Worm (Caenorhabditis elegans): ENCODE measurements around the gene pals-17.
"Not testable (repeated sequence)": the region's sequence is repeated elsewhere in the genome, so short reads cannot be mapped to it uniquely, and the experiment has no call there.

pals-17 gene

ce11 chrIII:1374355-1374807 is 17.3 kb downstream of the pals-17 start, which contains the start of gene Y82E9BR.20:
Gene Y82E9BR.20, plus strand, starts transcription at chrIII:1374405.
- TF ChIP-seq hlh-13 (GFP tag; optimal IDR thresholded peaks at IDR 0.05) = no peak
- TF ChIP-seq ceh-22 (tag; optimal IDR thresholded peaks at IDR 0.05) = no peak
- TF ChIP-seq eyg-1 (tag; optimal IDR thresholded peaks at IDR 0.05) = no peak
- TF ChIP-seq elt-2 (tag; optimal IDR thresholded peaks at IDR 0.05) = no peak
- TF ChIP-seq lim-6 (tag; optimal IDR thresholded peaks at IDR 0.05) = no peak

DNA sequence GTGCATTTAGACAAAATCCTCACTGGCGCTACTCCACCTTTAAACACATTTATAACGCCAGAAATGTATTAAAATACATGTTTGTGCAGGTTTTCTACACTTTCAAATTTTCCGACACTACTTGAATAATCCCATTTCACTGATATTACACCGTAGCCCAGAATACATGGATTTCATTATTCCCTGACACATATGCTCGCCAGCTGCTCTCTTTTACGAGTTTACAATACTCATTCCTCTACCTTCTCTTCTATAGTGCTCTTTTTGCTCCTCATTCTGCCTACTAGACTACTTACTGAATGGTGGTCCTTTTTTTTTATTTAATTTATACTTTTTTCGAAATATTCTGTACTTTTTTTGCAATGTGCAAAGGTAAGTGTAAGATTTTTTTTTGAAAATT is 19.1 kb downstream of the pals-17 start:
- no peak for TF ChIP-seq unc-86 (tag; optimal IDR thresholded peaks at IDR 0.05)
- no peak for TF ChIP-seq ceh-9 (tag; optimal IDR thresholded peaks at IDR 0.05)
- peak; percentile 69 for TF ChIP-seq hlh-8 (tag; optimal IDR thresholded peaks at IDR 0.05)

- no peak for TF ChIP-seq tbx-2 (tag; optimal IDR thresholded peaks at IDR 0.05)
- TF ChIP-seq sox-2 (GFP tag; IDR thresholded peaks at IDR 0.05) = no peak
- TF ChIP-seq ceh-34 (tag; optimal IDR thresholded peaks at IDR 0.05) = no peak
- no peak for TF ChIP-seq ceh-14 (tag; optimal IDR thresholded peaks at IDR 0.05)
- no peak for TF ChIP-seq nhr-232 (tag; optimal IDR thresholded peaks at IDR 0.05)
- TF ChIP-seq ceh-2 (tag; optimal IDR thresholded peaks at IDR 0.05) = no peak
- TF ChIP-seq unc-42 (tag; optimal IDR thresholded peaks at IDR 0.05) = no peak
- no peak for TF ChIP-seq dve-1 (tag; optimal IDR thresholded peaks at IDR 0.05)
- TF ChIP-seq npax-4 (tag; optimal IDR thresholded peaks at IDR 0.05) = no peak
- TF ChIP-seq sdc-2 (tag; optimal IDR thresholded peaks at IDR 0.05) = no peak
- TF ChIP-seq elt-2 (tag; optimal IDR thresholded peaks at IDR 0.05) = no peak
Measured at ce11 chrIII:1359669-1360068, 32.0 kb downstream of the pals-17 start, which contains the start of gene Y82E9BR.9. Gene Y82E9BR.9, minus strand, starts transcription at chrIII:1359769.

DNA sequence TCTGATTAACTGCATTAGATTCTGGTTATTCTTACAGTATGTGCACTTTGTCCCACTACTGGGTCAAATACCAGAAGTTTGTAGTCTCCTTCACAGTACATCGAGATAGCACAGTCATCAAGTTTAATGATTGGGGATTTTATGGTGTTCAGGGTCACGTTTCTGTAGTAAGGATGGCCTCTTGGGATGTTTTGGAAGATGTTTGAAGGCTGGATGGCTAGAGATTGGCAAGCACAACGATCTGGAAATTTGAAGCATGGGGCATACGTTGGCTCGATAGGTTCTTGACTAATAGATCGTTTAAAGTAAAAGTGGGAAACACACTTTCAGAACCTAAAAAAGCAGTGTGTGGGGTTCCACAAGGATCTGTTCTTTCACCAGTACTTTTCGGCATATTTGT is 33.7 kb downstream of the pals-17 start, which contains the start of gene Y82E9BR.8:
TSS of gene Y82E9BR.8 (minus strand) at position 101 of the 400 bp plus-strand sequence.
- TF ChIP-seq unc-42, Y22D7AL.16, fkh-6 (tag; optimal IDR thresholded peaks at IDR 0.05): not testable (repeated sequence)

- TF ChIP-seq ref-2 (tag; optimal IDR thresholded peaks at IDR 0.05) = no peak
- no peak for TF ChIP-seq hlh-30 (tag; optimal IDR thresholded peaks at IDR 0.05; ENCODE audit: insufficient read depth)
- TF ChIP-seq nhr-11 (tag; optimal IDR thresholded peaks at IDR 0.05) = no peak
- no peak for TF ChIP-seq ceh-14 (tag; optimal IDR thresholded peaks at IDR 0.05)
- TF ChIP-seq F13H6.1 (tag; optimal IDR thresholded peaks at IDR 0.05) = no peak
- TF ChIP-seq ceh-24 (tag; optimal IDR thresholded peaks at IDR 0.05) = no peak
- TF ChIP-seq pha-4 (tag; optimal IDR thresholded peaks at IDR 0.05) = no peak
- no peak for TF ChIP-seq dmd-4 (tag; optimal IDR thresholded peaks at IDR 0.05; ENCODE audit: borderline replicate concordance)
- TF ChIP-seq K09A11.1 (tag; optimal IDR thresholded peaks at IDR 0.05; ENCODE audit: insufficient read depth) = no peak
Measured at ce11 chrIII:1355320-1355719, 36.3 kb downstream of the pals-17 start, which contains the start of gene Y82E9BL.1. Gene Y82E9BL.1, minus strand, starts transcription at chrIII:1355420.

ce11 chrIII:1354523-1354922 is 37.1 kb downstream of the pals-17 start:
- TF ChIP-seq ceh-18 (tag; optimal IDR thresholded peaks at IDR 0.05) (no peak), fax-1 (tag; optimal IDR thresholded peaks at IDR 0.05) (no peak), eyg-1 (tag; optimal IDR thresholded peaks at IDR 0.05) (no peak), hlh-15 (tag; optimal IDR thresholded peaks at IDR 0.05) (no peak), unc-55 (GFP tag; optimal IDR thresholded peaks at IDR 0.05) (no peak), dmd-4 (tag; optimal IDR thresholded peaks at IDR 0.05; ENCODE audit: borderline replicate concordance) (no peak), dve-1 (tag; optimal IDR thresholded peaks at IDR 0.05) (no peak), madf-2 (tag; optimal IDR thresholded peaks at IDR 0.05) (no peak), mec-3 (tag; optimal IDR thresholded peaks at IDR 0.05; ENCODE audit: borderline replicate concordance) (no peak), pat-9 (tag; optimal IDR thresholded peaks at IDR 0.05) (no peak), syd-9 (tag; optimal IDR thresholded peaks at IDR 0.05) (no peak), pax-1 (tag; optimal IDR thresholded peaks at IDR 0.05) (no peak)

Data from whole organism, late embryonic.